Fruit fly (Drosophila melanogaster) whole organism, embryonic: Measurements from ENCODE around the gene CG4393.
A peak's percentile ranks its signal among the peaks of the same experiment; 100 is the strongest.

Experiments used
- CG10462 ChIP-seq: fragments of 200-800 bp; sonication (Bioruptor generic); optimal IDR thresholded peaks from 2 replicates; lab custom pipeline; 2016; ENCODE audit warnings: missing biosample characterization, missing genetic modification characterization
- CG12942 ChIP-seq: fragments of 200-800 bp; sonication (Bioruptor generic); optimal IDR thresholded peaks from 3 replicates; lab custom pipeline; 2016; ENCODE audit warnings: missing biosample characterization, missing genetic modification characterization
- CG13894 ChIP-seq: fragments of 200-800 bp; sonication (Bioruptor generic); optimal IDR thresholded peaks from 3 replicates; lab custom pipeline; 2018; ENCODE audit warnings: missing biosample characterization, mild to moderate bottlenecking, missing genetic modification characterization, moderate library complexity
- CG1529 ChIP-seq: fragments of 200-800 bp; sonication (Bioruptor generic); optimal IDR thresholded peaks from 3 replicates; lab custom pipeline; 2018; ENCODE audit warnings: missing biosample characterization, missing genetic modification characterization
- CG17186 ChIP-seq: fragments of 200-800 bp; sonication (Bioruptor generic); optimal IDR thresholded peaks from 3 replicates; lab custom pipeline; 2017; ENCODE audit warnings: missing biosample characterization, missing genetic modification reagents, missing genetic modification characterization
- CG1792 ChIP-seq: fragments of 200-800 bp; sonication (Bioruptor generic); optimal IDR thresholded peaks from 2 replicates; lab custom pipeline; 2016; ENCODE audit warnings: missing biosample characterization, missing genetic modification characterization
- CG2120 ChIP-seq: fragments of 200-800 bp; sonication (Bioruptor generic); optimal IDR thresholded peaks from 3 replicates; lab custom pipeline; 2016; ENCODE audit warnings: missing biosample characterization, missing genetic modification characterization
- CG2875 ChIP-seq: fragments of 200-800 bp; sonication (Bioruptor generic); optimal IDR thresholded peaks from 2 replicates; lab custom pipeline; 2017; ENCODE audit warnings: missing biosample characterization, mild to moderate bottlenecking, missing genetic modification characterization, missing genetic modification reagents
- CG30403 ChIP-seq: fragments of 200-800 bp; sonication (Bioruptor generic); optimal IDR thresholded peaks from 3 replicates; lab custom pipeline; 2016; ENCODE audit warnings: missing biosample characterization, missing genetic modification characterization
- CG3065 ChIP-seq: fragments of 200-800 bp; sonication (Bioruptor generic); optimal IDR thresholded peaks from 2 replicates; lab custom pipeline; 2016; ENCODE audit warnings: missing biosample characterization, missing genetic modification characterization
- CG32767 ChIP-seq: fragments of 200-800 bp; sonication (Bioruptor generic); IDR thresholded peaks from 2 replicates; pipeline ENCODE4 v1.3.6; 2022; ENCODE audit warnings: missing biosample characterization, missing genetic modification characterization
- CG4424 ChIP-seq: fragments of 200-800 bp; sonication (Bioruptor generic); optimal IDR thresholded peaks from 3 replicates; lab custom pipeline; 2016; ENCODE audit warnings: missing biosample characterization, missing genetic modification characterization
- CG4820 ChIP-seq: fragments of 200-800 bp; sonication (Bioruptor generic); optimal IDR thresholded peaks from 3 replicates; lab custom pipeline; 2016; ENCODE audit warnings: missing biosample characterization, missing genetic modification characterization
- CG6175 ChIP-seq: fragments of 200-800 bp; sonication (Bioruptor generic); IDR thresholded peaks from 3 replicates; pipeline ENCODE4 v1.3.6; 2022; ENCODE audit warnings: missing biosample characterization, missing genetic modification characterization
- CG7271 ChIP-seq: fragments of 200-800 bp; sonication (Bioruptor generic); optimal IDR thresholded peaks from 2 replicates; lab custom pipeline; 2018; ENCODE audit warnings: missing biosample characterization, mild to moderate bottlenecking, missing genetic modification characterization, moderate library complexity
- CG8924 ChIP-seq: fragments of 200-800 bp; optimal IDR thresholded peaks from 3 replicates; lab custom pipeline; 2019; ENCODE audit warnings: missing biosample characterization, mild to moderate bottlenecking, missing genetic modification characterization, moderate library complexity
- CG9437 ChIP-seq: fragments of 200-800 bp; sonication (Bioruptor generic); optimal IDR thresholded peaks from 2 replicates; lab custom pipeline; 2018; ENCODE audit warnings: missing biosample characterization, mild to moderate bottlenecking, missing genetic modification characterization
- CoRest ChIP-seq: fragments of 200-800 bp; sonication (Bioruptor generic); optimal IDR thresholded peaks from 3 replicates; lab custom pipeline; 2018; ENCODE audit warnings: missing biosample characterization, mild to moderate bottlenecking, missing genetic modification characterization, moderate library complexity
- Dek ChIP-seq: fragments of 200-800 bp; sonication (Bioruptor generic); optimal IDR thresholded peaks from 3 replicates; lab custom pipeline; 2019; ENCODE audit warnings: missing biosample characterization, mild to moderate bottlenecking, missing genetic modification characterization, moderate library complexity
- Dip3 ChIP-seq: fragments of 200-800 bp; sonication (Bioruptor generic); optimal IDR thresholded peaks from 3 replicates; lab custom pipeline; 2016; ENCODE audit warnings: missing biosample characterization, missing genetic modification characterization
- Doc3 ChIP-seq: fragments of 200-800 bp; sonication (Bioruptor generic); IDR thresholded peaks from 3 replicates; pipeline ENCODE4 v1.3.6; 2022; ENCODE audit warnings: missing biosample characterization, missing genetic modification characterization; ENCODE audit not compliant: partially characterized antibody
- Ets97D ChIP-seq: fragments of 200-800 bp; sonication (Bioruptor generic); optimal IDR thresholded peaks from 3 replicates; lab custom pipeline; 2016; ENCODE audit warnings: missing biosample characterization, missing genetic modification characterization
- Fer1 ChIP-seq: fragments of 200-800 bp; sonication (Bioruptor generic); optimal IDR thresholded peaks from 2 replicates; lab custom pipeline; 2017; ENCODE audit warnings: missing biosample characterization, mild to moderate bottlenecking, missing genetic modification characterization
- HLH4C ChIP-seq: fragments of 200-800 bp; sonication (Bioruptor generic); IDR thresholded peaks from 3 replicates; pipeline ENCODE4 v1.3.6; 2022; ENCODE audit warnings: missing biosample characterization, missing genetic modification characterization; ENCODE audit not compliant: partially characterized antibody
- Mrtf ChIP-seq: fragments of 200-800 bp; sonication (Bioruptor generic); IDR thresholded peaks from 3 replicates; pipeline ENCODE4 v1.3.6; 2022; ENCODE audit warnings: missing biosample characterization, missing genetic modification characterization
- Nf-YC ChIP-seq: fragments of 200-800 bp; optimal IDR thresholded peaks from 3 replicates; lab custom pipeline; 2019; ENCODE audit warnings: missing biosample characterization, mild to moderate bottlenecking, missing genetic modification characterization, moderate library complexity
- Sry-δ ChIP-seq: fragments of 200-800 bp; sonication (Bioruptor generic); optimal IDR thresholded peaks from 2 replicates; lab custom pipeline; 2016; ENCODE audit warnings: missing biosample characterization, missing genetic modification characterization
- Taf1 ChIP-seq: fragments of 200-800 bp; sonication (Bioruptor generic); IDR thresholded peaks from 2 replicates; pipeline ENCODE4 v1.3.6; 2022; ENCODE audit warnings: missing biosample characterization, missing genetic modification characterization
- Xbp1 ChIP-seq: fragments of 200-800 bp; sonication (Bioruptor generic); optimal IDR thresholded peaks from 3 replicates; lab custom pipeline; 2016; ENCODE audit warnings: missing biosample characterization, mild to moderate bottlenecking, missing genetic modification characterization
- btn ChIP-seq: fragments of 200-800 bp; sonication (Bioruptor generic); optimal IDR thresholded peaks from 2 replicates; lab custom pipeline; 2016; ENCODE audit warnings: missing biosample characterization, missing genetic modification characterization
- caup ChIP-seq: fragments of 200-800 bp; sonication (Bioruptor generic); optimal IDR thresholded peaks from 3 replicates; lab custom pipeline; 2017; ENCODE audit warnings: missing biosample characterization, mild to moderate bottlenecking, missing genetic modification characterization, moderate library complexity; ENCODE audit not compliant: severe bottlenecking
- crp ChIP-seq, 2 experiments: fragments of 200-800 bp; sonication (Bioruptor generic); optimal IDR thresholded peaks; 2 replicates in 1 of 2; 3 replicates in 1 of 2; lab custom pipeline; 2017; ENCODE audit warnings: missing biosample characterization in 2 of 2, missing genetic modification characterization in 2 of 2, mild to moderate bottlenecking in 1 of 2, moderate library complexity in 1 of 2
- dati ChIP-seq: fragments of 200-800 bp; sonication (Bioruptor generic); IDR thresholded peaks from 2 replicates; pipeline ENCODE4 v1.3.6; 2022; ENCODE audit warnings: missing biosample characterization, missing genetic modification characterization
- dmrt99B ChIP-seq: fragments of 200-800 bp; sonication (Bioruptor generic); optimal IDR thresholded peaks from 2 replicates; lab custom pipeline; 2018; ENCODE audit warnings: missing biosample characterization, mild to moderate bottlenecking, missing genetic modification characterization, moderate library complexity
- dpn ChIP-seq, 2 experiments: fragments of 200-800 bp; sonication (Bioruptor generic); optimal IDR thresholded peaks; 3 replicates each; lab custom pipeline; 2016; ENCODE audit warnings: missing biosample characterization in 2 of 2, missing genetic modification characterization in 2 of 2
- fd64A ChIP-seq: fragments of 200-800 bp; sonication (Bioruptor generic); optimal IDR thresholded peaks from 3 replicates; lab custom pipeline; 2018; ENCODE audit warnings: missing biosample characterization, mild to moderate bottlenecking, missing genetic modification characterization
- gsb-n ChIP-seq: fragments of 200-800 bp; sonication (Bioruptor generic); optimal IDR thresholded peaks from 3 replicates; lab custom pipeline; 2018; ENCODE audit warnings: missing biosample characterization, mild to moderate bottlenecking, missing genetic modification characterization
- ham ChIP-seq: fragments of 200-800 bp; sonication (Bioruptor generic); IDR thresholded peaks from 2 replicates; pipeline ENCODE4 v1.3.6; 2022; ENCODE audit warnings: missing biosample characterization, missing genetic modification characterization
- her ChIP-seq: fragments of 200-800 bp; sonication (Bioruptor generic); optimal IDR thresholded peaks from 2 replicates; lab custom pipeline; 2016; ENCODE audit warnings: missing biosample characterization, missing genetic modification characterization
- hth ChIP-seq: fragments of >200 bp; optimal IDR thresholded peaks from 2 replicates; lab custom pipeline; 2017; ENCODE audit warnings: inconsistent platforms
- ind ChIP-seq: fragments of 200-800 bp; sonication (Bioruptor generic); optimal IDR thresholded peaks from 3 replicates; lab custom pipeline; 2016; ENCODE audit warnings: missing biosample characterization, missing genetic modification characterization
- inv ChIP-seq: fragments of 200-800 bp; sonication (Bioruptor generic); IDR thresholded peaks from 2 replicates; pipeline ENCODE4 v1.3.6; 2022; ENCODE audit warnings: missing biosample characterization, missing genetic modification characterization; ENCODE audit not compliant: partially characterized antibody
- lmd ChIP-seq: fragments of 200-800 bp; sonication (Bioruptor generic); IDR thresholded peaks from 2 replicates; pipeline ENCODE4 v1.3.6; 2022; ENCODE audit warnings: missing biosample characterization, missing genetic modification characterization
- lola ChIP-seq, 3 experiments: fragments of >200 bp in 2 of 3; fragments of 200-800 bp in 1 of 3; sonication (Bioruptor generic) in 1 of 3; optimal IDR thresholded peaks; 2 replicates each; lab custom pipeline; 2017 to 2019; ENCODE audit warnings: missing biosample characterization in 3 of 3, missing genetic modification characterization in 3 of 3, mild to moderate bottlenecking in 1 of 3, moderate library complexity in 1 of 3
- nerfin-1 ChIP-seq: fragments of 200-800 bp; sonication (Bioruptor generic); optimal IDR thresholded peaks from 3 replicates; lab custom pipeline; 2019; ENCODE audit warnings: missing biosample characterization, mild to moderate bottlenecking, missing genetic modification characterization, moderate library complexity
- otp ChIP-seq: fragments of 200-800 bp; sonication (Bioruptor generic); IDR thresholded peaks from 3 replicates; pipeline ENCODE4, ENCODE4 v1.3.6; 2022; ENCODE audit warnings: missing biosample characterization, missing genetic modification characterization
- repo ChIP-seq: fragments of 200-800 bp; sonication (Bioruptor generic); optimal IDR thresholded peaks from 2 replicates; lab custom pipeline; 2016; ENCODE audit warnings: missing biosample characterization, missing genetic modification characterization
- sna ChIP-seq: fragments of 200-800 bp; sonication (Bioruptor generic); IDR thresholded peaks from 2 replicates; pipeline ENCODE4 v1.3.6; 2022; ENCODE audit warnings: missing biosample characterization, missing genetic modification characterization; ENCODE audit not compliant: partially characterized antibody
- tll ChIP-seq, 2 experiments: fragments of 200-800 bp in 1 of 2; fragments of >200 bp in 1 of 2; sonication (Bioruptor generic) in 1 of 2; optimal IDR thresholded peaks; 2 replicates each; lab custom pipeline; 2017 to 2019; ENCODE audit warnings: missing biosample characterization in 2 of 2, missing genetic modification characterization in 2 of 2, mild to moderate bottlenecking in 1 of 2, moderate library complexity in 1 of 2
- zen2 ChIP-seq: fragments of 200-800 bp; sonication (Bioruptor generic); IDR thresholded peaks from 3 replicates; pipeline ENCODE4 v1.3.6; 2022; ENCODE audit warnings: missing biosample characterization, missing genetic modification characterization; ENCODE audit not compliant: partially characterized antibody

Gene CG4393

DNA sequence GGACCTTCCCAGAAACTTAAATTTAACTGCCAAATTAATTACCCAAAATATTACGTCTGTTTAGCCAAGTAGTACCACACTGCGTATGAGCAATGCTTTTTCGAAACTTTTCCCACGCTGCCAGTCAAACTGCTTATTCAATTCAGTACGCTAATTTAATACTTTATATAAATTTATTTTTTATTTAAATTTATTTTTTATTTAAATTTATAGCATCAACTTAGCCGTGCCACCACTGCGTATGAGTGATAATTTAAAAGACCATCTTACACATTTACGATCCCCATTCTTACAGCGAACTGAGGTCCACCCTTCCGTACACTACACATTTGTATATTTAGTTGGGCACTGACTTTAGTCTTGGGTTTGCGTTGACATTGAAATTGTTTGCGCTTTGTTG, 49.0 kb downstream of the CG4393 start (continued):
- TF ChIP-seq CG1529 (GFP tag; lab: Kevin White, UChicago) (peak; percentile 10), HLH4C (GFP tag; lab: Robert Waterston, UW) (no peak), repo (no peak), dpn (GFP tag; optimal IDR thresholded peaks at IDR 0.05; lab: Kevin White, UChicago) (peak in 1 of 2 experiments; percentile 68), Taf1 (GFP tag; lab: Robert Waterston, UW) (peak; percentile 60; the same call in 1 of the 2 replicates), CG13894 (tag; lab: Kevin White, UChicago) (peak; percentile 76), CG1792 (GFP tag; lab: Kevin White, UChicago) (peak; percentile 5), lola (GFP tag; optimal IDR thresholded peaks at IDR 0.05; lab: Kevin White, UChicago) (peak in 1 of 3 experiments; percentile 43), Nf-YC (tag; lab: Kevin White, UChicago) (peak; percentile 64), sna (GFP tag; lab: Robert Waterston, UW) (no peak), her (GFP tag; lab: Kevin White, UChicago) (no peak), gsb-n (tag; lab: Kevin White, UChicago) (no peak), zen2 (GFP tag; lab: Robert Waterston, UW) (no peak), Doc3 (GFP tag; lab: Robert Waterston, UW) (no peak), otp (0 out of 3 replicates have a peak, but pooled peaks have one; percentile 28), Dek (tag; lab: Kevin White, UChicago) (peak; percentile 79), CG2875 (GFP tag; lab: Kevin White, UChicago) (peak; percentile 27), CG30403 (GFP tag; lab: Kevin White, UChicago) (peak; percentile 59), CG10462 (peak; percentile 8), btn (GFP tag; lab: Kevin White, UChicago) (no peak), CG4820 (GFP tag; lab: Kevin White, UChicago) (peak; percentile 25), CG6175 (GFP tag; lab: Robert Waterston, UW) (no peak; the same call in 2 of the 3 replicates), fd64A (GFP tag; lab: Kevin White, UChicago) (no peak), dmrt99B (tag; lab: Kevin White, UChicago) (peak; percentile 72), Sry-δ (GFP tag; lab: Kevin White, UChicago) (no peak), tll (GFP tag; optimal IDR thresholded peaks at IDR 0.05; lab: Kevin White, UChicago) (no peak), CoRest (tag; lab: Kevin White, UChicago) (peak; percentile 89), Xbp1 (GFP tag; lab: Kevin White, UChicago) (peak; percentile 26), inv (no peak), CG3065 (no peak), CG17186 (GFP tag; lab: Kevin White, UChicago) (no peak), dati (GFP tag; lab: Robert Waterston, UW) (no peak), CG12942 (no peak), CG32767 (GFP tag; lab: Robert Waterston, UW) (peak; percentile 70; the same call in 1 of the 2 replicates), ind (peak; percentile 65), Ets97D (GFP tag; lab: Kevin White, UChicago) (no peak), Dip3 (GFP tag; lab: Kevin White, UChicago) (no peak), CG8924 (tag; lab: Kevin White, UChicago) (peak; percentile 87), caup (GFP tag; lab: Kevin White, UChicago) (peak; percentile 90), crp (GFP tag; optimal IDR thresholded peaks at IDR 0.05; lab: Kevin White, UChicago) (no peak), CG2120 (GFP tag; lab: Kevin White, UChicago) (peak; percentile 75), CG9437 (GFP tag; lab: Kevin White, UChicago) (peak; percentile 77), CG4424 (GFP tag; lab: Kevin White, UChicago) (peak; percentile 71), ham (peak; percentile 47; the same call in 1 of the 2 replicates), lmd (GFP tag; lab: Robert Waterston, UW) (peak; percentile 77), hth (lab: Kevin White, UChicago) (no peak), Fer1 (GFP tag; lab: Kevin White, UChicago) (peak; percentile 93), Mrtf (0 out of 3 replicates have a peak, but pooled peaks have one; percentile 49), nerfin-1 (tag; lab: Kevin White, UChicago) (peak; percentile 47), CG7271 (tag; lab: Kevin White, UChicago) (no peak)
